Worm (Caenorhabditis elegans): ENCODE data around the gene fbxb-114.
"Not testable (repeated sequence)": the region's sequence is repeated elsewhere in the genome, so short reads cannot be mapped to it uniquely, and the experiment has no call there.

Gene fbxb-114

DNA sequence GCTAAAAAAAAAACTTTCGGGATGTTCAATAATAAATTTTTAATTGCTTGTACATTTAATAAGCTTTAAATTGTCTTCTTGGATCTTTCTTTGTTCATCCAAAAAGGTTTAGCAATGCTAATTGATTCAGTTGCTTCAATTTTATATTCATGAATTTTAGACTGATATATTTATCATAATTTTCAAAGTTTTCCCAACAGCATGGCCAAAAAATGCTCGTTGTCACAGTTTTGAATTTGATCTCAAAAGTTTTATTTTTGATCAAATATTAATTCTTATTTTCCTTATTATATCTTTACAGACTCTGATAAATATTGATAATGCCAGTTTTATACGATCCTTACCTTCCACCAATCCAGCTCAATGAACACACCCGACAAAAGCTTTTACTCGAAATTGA is at the start of gene fbxb-114:
fbxb-114 (plus strand) TSS at position 301 of the 400 bp plus-strand sequence.
- TF ChIP-seq mdl-1 (tag; optimal IDR thresholded peaks at IDR 0.05) (no peak), lin-39 (tag; optimal IDR thresholded peaks at IDR 0.05) (no peak), nhr-23 (tag; optimal IDR thresholded peaks at IDR 0.05) (no peak)

DNA sequence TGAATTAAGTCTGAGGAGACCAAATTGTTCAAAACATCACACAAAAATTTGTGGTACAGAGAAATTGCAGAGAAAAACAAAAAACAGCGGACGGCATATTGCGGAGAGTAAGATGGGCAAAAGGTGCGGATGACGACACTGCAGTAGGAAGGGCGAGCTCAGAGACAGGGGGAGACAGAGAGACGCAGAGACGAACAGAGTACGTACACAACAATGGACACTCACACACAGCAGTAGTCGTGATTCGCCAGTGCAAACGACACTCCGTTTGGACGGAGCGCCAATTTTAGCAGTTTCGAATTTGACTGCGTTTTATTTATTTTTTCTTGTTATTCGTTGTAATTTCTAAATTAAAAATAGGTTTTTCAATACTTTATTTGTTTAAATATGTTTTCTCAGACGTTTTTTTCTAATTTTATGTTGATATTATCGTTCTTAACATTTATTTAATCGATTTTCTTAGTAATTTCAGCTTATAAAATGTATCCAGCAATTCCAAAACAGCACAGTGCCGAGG is 49.1 kb upstream of the fbxb-114 start, which contains the start of gene T20F7.1:
T20F7.1 (plus strand) TSS at position 467 of the 517 bp plus-strand sequence.
- peak; percentile 66 for TF ChIP-seq nhr-23 (tag; optimal IDR thresholded peaks at IDR 0.05)
- TF ChIP-seq hmg-11 (tag; optimal IDR thresholded peaks at IDR 0.05): peak; percentile 92
- TF ChIP-seq nhr-25 (tag; optimal IDR thresholded peaks at IDR 0.05): peak; percentile 63
- TF ChIP-seq ztf-4 (tag; optimal IDR thresholded peaks at IDR 0.05): no peak
- TF ChIP-seq snpc-4 (tag; optimal IDR thresholded peaks at IDR 0.05): peak; percentile 72
- TF ChIP-seq lsy-12 (tag; optimal IDR thresholded peaks at IDR 0.05): peak; percentile 32
- peak; percentile 17 for TF ChIP-seq lin-15B (tag; optimal IDR thresholded peaks at IDR 0.05)
- peak; percentile 81 for TF ChIP-seq lin-39 (tag; optimal IDR thresholded peaks at IDR 0.05)
- no peak for TF ChIP-seq unc-62 (GFP tag; optimal IDR thresholded peaks at IDR 0.05)
- TF ChIP-seq fkh-2 (tag; optimal IDR thresholded peaks at IDR 0.05): no peak
- TF ChIP-seq ama-1 (optimal IDR thresholded peaks at IDR 0.05): peak; percentile 14
- TF ChIP-seq sea-2 (GFP tag; optimal IDR thresholded peaks at IDR 0.05): no peak
- TF ChIP-seq elt-2 (tag; optimal IDR thresholded peaks at IDR 0.05): peak; percentile 63
- peak; percentile 84 for TF ChIP-seq pha-4 (tag; optimal IDR thresholded peaks at IDR 0.05)
- TF ChIP-seq nfya-1 (tag; optimal IDR thresholded peaks at IDR 0.05; ENCODE audit: insufficient read depth): peak; percentile 81
- peak; percentile 42 for TF ChIP-seq jun-1 (tag; optimal IDR thresholded peaks at IDR 0.05)
- no peak for TF ChIP-seq nhr-76 (tag; optimal IDR thresholded peaks at IDR 0.05)
- TF ChIP-seq egl-5 (tag; optimal IDR thresholded peaks at IDR 0.05): peak; percentile 50
- peak; percentile 25 for TF ChIP-seq tbx-2 (tag; optimal IDR thresholded peaks at IDR 0.05)
- peak; percentile 66 for TF ChIP-seq nhr-43 (tag; optimal IDR thresholded peaks at IDR 0.05; ENCODE audit: poor library complexity, severe bottlenecking)
- TF ChIP-seq pqm-1 (tag; optimal IDR thresholded peaks at IDR 0.05): peak; percentile 34

DNA sequence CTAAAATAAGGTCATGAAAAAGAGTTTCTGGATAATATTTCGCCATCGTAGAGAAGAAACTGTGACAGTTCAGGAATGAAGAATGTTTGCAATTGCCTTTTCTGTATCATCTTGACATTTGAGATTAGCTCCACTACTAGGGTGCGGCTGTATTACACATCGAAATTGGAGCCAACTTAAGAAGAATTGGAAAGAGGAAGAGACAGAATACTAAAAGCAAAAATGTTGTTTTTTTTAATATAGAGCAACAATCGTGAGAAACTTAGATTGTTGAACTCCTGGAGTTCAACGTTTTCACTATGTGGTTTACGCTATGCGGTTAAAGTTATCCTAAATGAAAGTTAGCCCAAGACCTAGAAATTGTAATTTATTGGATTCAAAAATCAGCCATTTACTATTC is 41.2 kb upstream of the fbxb-114 start, which contains the start of gene acs-9:
acs-9 (minus strand) TSS at position 101 of the 400 bp plus-strand sequence.
- TF ChIP-seq mdl-1 (tag; optimal IDR thresholded peaks at IDR 0.05): no peak
- TF ChIP-seq fkh-2 (tag; optimal IDR thresholded peaks at IDR 0.05): no peak
- TF ChIP-seq eor-1 (tag; optimal IDR thresholded peaks at IDR 0.05): no peak
- no peak for TF ChIP-seq egl-5 (tag; optimal IDR thresholded peaks at IDR 0.05)

DNA sequence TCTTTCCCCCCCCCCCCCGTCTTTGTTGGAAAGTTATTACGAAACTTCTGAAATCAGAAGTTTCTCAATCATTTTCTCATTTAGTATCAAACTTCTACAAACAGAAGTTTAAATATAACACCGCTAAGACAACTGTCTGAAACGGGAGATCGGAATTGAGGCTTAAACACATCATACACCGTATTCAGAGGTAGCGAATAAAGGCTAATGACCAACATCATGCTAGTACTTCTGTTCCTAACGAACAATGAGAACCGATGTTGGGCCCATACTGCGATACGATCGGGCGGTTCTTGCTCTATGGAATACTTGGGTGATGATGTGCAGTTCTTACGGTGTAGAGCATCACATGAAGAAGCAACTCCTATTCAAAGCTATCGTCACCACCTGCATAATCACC is 38.2 kb upstream of the fbxb-114 start, which contains the start of gene Y13C8A.1:
Y13C8A.1 (plus strand) TSS at position 301 of the 400 bp plus-strand sequence.
- not testable (repeated sequence) for TF ChIP-seq mdl-1, daf-12, nhr-67 (tag; optimal IDR thresholded peaks at IDR 0.05)

DNA sequence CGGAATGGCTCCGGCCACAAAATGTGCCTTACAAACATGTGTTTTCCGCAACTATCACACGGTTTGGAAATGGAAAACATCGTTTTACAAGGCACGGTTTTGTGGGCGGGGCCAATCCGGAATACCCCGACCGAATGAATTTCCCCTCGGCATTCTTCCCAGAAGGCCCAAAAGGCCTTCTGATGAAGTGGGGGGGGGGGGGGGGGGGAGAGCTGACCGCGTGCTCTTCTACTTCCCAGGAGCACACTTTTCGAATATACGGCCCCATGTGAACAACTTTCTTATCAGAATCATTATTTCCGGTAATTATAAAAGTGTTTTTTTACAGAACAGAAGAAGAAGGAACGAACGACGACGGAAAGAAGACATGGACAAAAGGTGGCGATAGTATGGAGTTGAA is 37.6 kb upstream of the fbxb-114 start:
- no peak for TF ChIP-seq fkh-10 (GFP tag; optimal IDR thresholded peaks at IDR 0.05)
- TF ChIP-seq elt-3 (tag; optimal IDR thresholded peaks at IDR 0.05): no peak
- TF ChIP-seq nhr-76 (tag; optimal IDR thresholded peaks at IDR 0.05): no peak
- TF ChIP-seq ztf-11 (tag; optimal IDR thresholded peaks at IDR 0.05): no peak
- TF ChIP-seq jun-1 (tag; optimal IDR thresholded peaks at IDR 0.05): no peak
- no peak for TF ChIP-seq daf-12 (tag; optimal IDR thresholded peaks at IDR 0.05)
- TF ChIP-seq tbx-2 (tag; optimal IDR thresholded peaks at IDR 0.05): no peak
- no peak for TF ChIP-seq fos-1 (tag; optimal IDR thresholded peaks at IDR 0.05)
- no peak for TF ChIP-seq ceh-16 (tag; optimal IDR thresholded peaks at IDR 0.05)
- TF ChIP-seq elt-2 (tag; optimal IDR thresholded peaks at IDR 0.05): no peak

DNA sequence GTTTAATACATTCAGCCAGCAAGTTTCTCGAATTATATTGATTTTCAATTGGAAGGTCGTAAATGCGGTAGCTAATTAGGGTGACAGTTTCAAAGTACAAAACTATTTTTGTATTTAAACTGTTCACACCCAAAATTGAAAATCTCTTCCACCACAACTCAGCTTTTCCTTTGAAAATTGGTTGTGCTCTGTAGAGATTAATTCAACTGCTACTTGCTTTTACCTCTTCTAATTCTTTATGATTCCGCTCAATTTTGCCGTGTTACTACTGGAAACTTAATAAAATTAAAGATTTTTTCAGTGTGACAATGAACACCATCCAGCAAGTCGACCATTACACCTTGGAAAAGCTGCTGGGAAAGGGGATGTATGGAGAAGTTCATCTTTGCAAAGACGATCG is 29.9 kb upstream of the fbxb-114 start, which contains the start of gene F39F10.3:
F39F10.3 (plus strand) TSS at position 301 of the 400 bp plus-strand sequence.
- TF ChIP-seq skn-1 (tag; optimal IDR thresholded peaks at IDR 0.05) (no peak), nfya-1 (tag; optimal IDR thresholded peaks at IDR 0.05; ENCODE audit: insufficient read depth) (no peak), nhr-11 (tag; optimal IDR thresholded peaks at IDR 0.05) (no peak), elt-3 (tag; optimal IDR thresholded peaks at IDR 0.05) (no peak), nhr-77 (tag; optimal IDR thresholded peaks at IDR 0.05) (no peak), fos-1 (tag; optimal IDR thresholded peaks at IDR 0.05) (no peak), nhr-76 (tag; optimal IDR thresholded peaks at IDR 0.05) (no peak), fkh-2 (tag; optimal IDR thresholded peaks at IDR 0.05) (no peak), hmg-11 (tag; optimal IDR thresholded peaks at IDR 0.05) (no peak), tbx-2 (tag; optimal IDR thresholded peaks at IDR 0.05) (no peak), ztf-11 (tag; optimal IDR thresholded peaks at IDR 0.05) (no peak), nhr-25 (tag; optimal IDR thresholded peaks at IDR 0.05) (no peak)
